Fruit fly (Drosophila melanogaster) whole organism, wandering third instar larva: ENCODE measurements around the gene Or83c.

Source experiments
- CG32264 ChIP-seq: fragments of 200-800 bp; sonication (Bioruptor generic); optimal IDR thresholded peaks from 2 replicates; lab custom pipeline; 2016; ENCODE audit warnings: missing biosample characterization, missing genetic modification characterization
- CG9705 ChIP-seq: fragments of 200-800 bp; sonication (Bioruptor generic); optimal IDR thresholded peaks from 2 replicates; lab custom pipeline; 2018; ENCODE audit warnings: missing biosample characterization, mild to moderate bottlenecking, missing genetic modification characterization
- Myc ChIP-seq: fragments of >200 bp; optimal IDR thresholded peaks from 2 replicates; lab custom pipeline; 2017
- Vsx2 ChIP-seq: fragments of 200-300, 225-300 bp; sonication (Bioruptor generic); optimal IDR thresholded peaks from 2 replicates; lab custom pipeline; 2018; ENCODE audit warnings: missing biosample characterization, missing genetic modification characterization; ENCODE audit not compliant: partially characterized antibody
- br ChIP-seq: fragments of 200-800 bp; sonication (Bioruptor generic); optimal IDR thresholded peaks from 2 replicates; lab custom pipeline; 2016; ENCODE audit warnings: missing biosample characterization, missing genetic modification characterization
- brk ChIP-seq: fragments of 200-800 bp; sonication (Bioruptor generic); optimal IDR thresholded peaks from 2 replicates; lab custom pipeline; 2016; ENCODE audit warnings: missing biosample characterization, mild to moderate bottlenecking, missing genetic modification characterization
- dl ChIP-seq, 2 experiments: fragments of 175-275, 200-275 bp in 1 of 2; fragments of 200-275 bp in 1 of 2; sonication (Bioruptor generic); optimal IDR thresholded peaks; lab custom pipeline; 2018; ENCODE audit warnings: mild to moderate bottlenecking in 2 of 2, missing biosample characterization in 2 of 2, missing genetic modification characterization in 2 of 2, moderate library complexity in 2 of 2; ENCODE audit not compliant: partially characterized antibody in 2 of 2, insufficient read depth in 1 of 2
- dsf ChIP-seq: sonication (Bioruptor generic); optimal IDR thresholded peaks from 2 replicates; lab custom pipeline; 2016; ENCODE audit warnings: missing biosample characterization, missing genetic modification characterization, borderline replicate concordance
- ey ChIP-seq: fragments of 200-800 bp; sonication (Bioruptor generic); optimal IDR thresholded peaks from 2 replicates; lab custom pipeline; 2016; ENCODE audit warnings: missing biosample characterization, missing genetic modification characterization
- jim ChIP-seq: fragments of 175-275, 200-325 bp; sonication (Bioruptor generic); optimal IDR thresholded peaks from 2 replicates; lab custom pipeline; 2016; ENCODE audit warnings: missing biosample characterization, mild to moderate bottlenecking, missing genetic modification characterization
- pan ChIP-seq: fragments of >200 bp; optimal IDR thresholded peaks from 2 replicates; lab custom pipeline; 2017
- sage ChIP-seq: fragments of 200-800 bp; sonication (Bioruptor generic); optimal IDR thresholded peaks from 2 replicates; lab custom pipeline; 2016; ENCODE audit warnings: missing biosample characterization, mild to moderate bottlenecking, missing genetic modification characterization
- tai ChIP-seq: sonication (Bioruptor generic); optimal IDR thresholded peaks from 2 replicates; lab custom pipeline; 2016; ENCODE audit warnings: missing biosample characterization, missing genetic modification characterization
- woc ChIP-seq: sonication (Bioruptor generic); optimal IDR thresholded peaks from 2 replicates; lab custom pipeline; 2016; ENCODE audit warnings: missing biosample characterization, mild to moderate bottlenecking, missing genetic modification characterization

Or83c gene

DNA sequence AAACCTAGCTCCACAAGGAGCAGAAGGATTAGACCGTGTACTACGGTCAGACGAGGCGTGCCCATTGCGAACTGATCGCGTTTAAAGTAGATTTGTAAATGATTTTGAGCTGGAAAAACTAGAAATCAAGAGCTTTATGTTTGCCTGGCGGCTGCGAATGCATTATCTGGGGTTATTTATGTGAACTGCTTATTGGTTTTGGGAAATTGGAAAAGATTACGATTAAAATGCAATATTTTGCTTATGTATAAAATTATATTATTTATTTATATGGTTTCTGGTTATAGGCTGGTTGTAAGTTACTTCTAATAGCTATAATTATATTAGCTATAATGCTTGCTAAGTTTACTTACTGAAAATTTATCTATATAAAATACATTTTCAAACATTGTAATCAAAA is 50.9 kb downstream of the Or83c start, which contains the start of gene CtsL3:
Gene CtsL3, minus strand, starts transcription at position 101 of the 400 bp plus-strand sequence.
- TF ChIP-seq ey (GFP tag; lab: Kevin White, UChicago) (no peak), Myc (lab: Kevin White, UChicago) (no peak), sage (GFP tag; lab: Kevin White, UChicago) (no peak), dl (GFP tag; optimal IDR thresholded peaks at IDR 0.05; lab: Kevin White, UChicago; ENCODE audit: insufficient read depth in 1 of 2, partially characterized antibody in 2 of 2) (no peak), Vsx2 (GFP tag; lab: Kevin White, UChicago) (no peak), br (GFP tag; lab: Kevin White, UChicago) (no peak), CG32264 (GFP tag; lab: Kevin White, UChicago) (no peak), brk (no peak), jim (no peak), CG9705 (no peak), dsf (GFP tag; lab: Kevin White, UChicago) (no peak), woc (GFP tag; lab: Kevin White, UChicago) (no peak), pan (no peak), tai (no peak)
